Fruit fly (Drosophila melanogaster): Measurements from ENCODE around the gene PolH.

Gene PolH

dm6 chr3L:21954474-21955321 lies 13.1 kb upstream of the PolH start, which contains the start of gene CG7458 (continued):
- TF ChIP-seq grau (tag; optimal IDR thresholded peaks at IDR 0.05) (peak; percentile 63), yki (optimal IDR thresholded peaks at IDR 0.05) (no peak), C15 (GFP tag; IDR thresholded peaks at IDR 0.05) (no peak), Scr (GFP tag; IDR thresholded peaks at IDR 0.05; ENCODE audit: partially characterized antibody) (no peak), Chrac-16 (GFP tag; optimal IDR thresholded peaks at IDR 0.05) (peak; percentile 21), onecut (GFP tag; IDR thresholded peaks at IDR 0.05) (0 out of 2 replicates have a peak, but pooled peaks have one; percentile 9), crp (GFP tag; optimal IDR thresholded peaks at IDR 0.05) (no peak), CG12219 (GFP tag; optimal IDR thresholded peaks at IDR 0.05) (peak; percentile 4), Gug (GFP tag; IDR thresholded peaks at IDR 0.05) (peak; percentile 21; the same call in 1 of the 4 replicates), dimm (GFP tag; IDR thresholded peaks at IDR 0.05) (no peak), btn (GFP tag; optimal IDR thresholded peaks at IDR 0.05) (peak; percentile 23), CG15479 (GFP tag; optimal IDR thresholded peaks at IDR 0.05) (no peak), CG33557 (GFP tag; optimal IDR thresholded peaks at IDR 0.05) (no peak), bcd (GFP tag; optimal IDR thresholded peaks at IDR 0.05) (peak; percentile 59), otp (GFP tag; IDR thresholded peaks at IDR 0.05) (no peak), PHDP (tag; optimal IDR thresholded peaks at IDR 0.05) (peak; percentile 37), CG12155 (GFP tag; optimal IDR thresholded peaks at IDR 0.05) (peak; percentile 29), Nf-YB (GFP tag; optimal IDR thresholded peaks at IDR 0.05) (peak; percentile 19), vvl (GFP tag; IDR thresholded peaks at IDR 0.05) (peak; percentile 56; the same call in 1 of the 2 replicates), CG12942 (GFP tag; optimal IDR thresholded peaks at IDR 0.05) (peak; percentile 33), CG9437 (GFP tag; optimal IDR thresholded peaks at IDR 0.05) (peak; percentile 60), org-1 (GFP tag; optimal IDR thresholded peaks at IDR 0.05) (no peak), E2f2 (GFP tag; IDR thresholded peaks at IDR 0.05) (no peak), fd3F (GFP tag; optimal IDR thresholded peaks at IDR 0.05) (no peak), ranshi (GFP tag; IDR thresholded peaks at IDR 0.05) (peak; percentile 26; the same call in 1 of the 2 replicates), Sox102F (GFP tag; optimal IDR thresholded peaks at IDR 0.05) (peak; percentile 64), CG16813 (GFP tag; IDR thresholded peaks at IDR 0.05; ENCODE audit: partially characterized antibody) (no peak), Ets65A (GFP tag) (no peak), Dad (GFP tag; optimal IDR thresholded peaks at IDR 0.05) (no peak), CG8924 (tag; optimal IDR thresholded peaks at IDR 0.05) (peak; percentile 66), pros (GFP tag; optimal IDR thresholded peaks at IDR 0.05) (peak; percentile 30), pita (GFP tag; optimal IDR thresholded peaks at IDR 0.05) (no peak), jing (GFP tag; optimal IDR thresholded peaks at IDR 0.05) (peak; percentile 27), bbx (GFP tag; IDR thresholded peaks at IDR 0.05; ENCODE audit: partially characterized antibody) (no peak), CG8089 (GFP tag; optimal IDR thresholded peaks at IDR 0.05) (no peak), Stat92E (GFP tag; optimal IDR thresholded peaks at IDR 0.05) (no peak), Sry-δ (GFP tag; optimal IDR thresholded peaks at IDR 0.05) (peak; percentile 21), Sin3A (optimal IDR thresholded peaks at IDR 0.05) (no peak), CG10462 (GFP tag; optimal IDR thresholded peaks at IDR 0.05) (peak; percentile 1), CG11560 (tag; IDR thresholded peaks at IDR 0.05) (no peak), CG30403 (GFP tag; optimal IDR thresholded peaks at IDR 0.05) (peak; percentile 67), Side (GFP tag; optimal IDR thresholded peaks at IDR 0.05) (peak; percentile 11), lilli (GFP tag; optimal IDR thresholded peaks at IDR 0.05) (peak; percentile 57), CG3407 (GFP tag; optimal IDR thresholded peaks at IDR 0.05) (no peak), CG1647 (GFP tag; optimal IDR thresholded peaks at IDR 0.05) (peak; percentile 33), CTCF (GFP tag; optimal IDR thresholded peaks at IDR 0.05) (peak; percentile 23), zen (tag; optimal IDR thresholded peaks at IDR 0.05) (no peak), da (GFP tag; optimal IDR thresholded peaks at IDR 0.05) (no peak), CG17328 (GFP tag; IDR thresholded peaks at IDR 0.05) (no peak), danr (GFP tag; IDR thresholded peaks at IDR 0.05) (no peak)
